Fruit fly (Drosophila melanogaster) whole organism, embryonic: ENCODE data around the gene wrm2.

ENCODE experiments used
- Aef1 ChIP-seq: fragments of 200-800 bp; sonication (Bioruptor generic); IDR thresholded peaks from 3 replicates; pipeline ENCODE4 v1.3.6; 2022; ENCODE audit warnings: missing biosample characterization, missing genetic modification characterization
- BEAF-32 ChIP-seq: fragments of 200-800 bp; sonication (Bioruptor generic); optimal IDR thresholded peaks from 3 replicates; lab custom pipeline; 2017; ENCODE audit warnings: missing biosample characterization, missing genetic modification characterization, mild to moderate bottlenecking, moderate library complexity, missing genetic modification reagents
- Bdp1 ChIP-seq: fragments of 200-800 bp; sonication (Bioruptor generic); optimal IDR thresholded peaks from 3 replicates; lab custom pipeline; 2016; ENCODE audit warnings: missing biosample characterization, missing genetic modification characterization
- CG11504 ChIP-seq: fragments of 200-800 bp; sonication (Bioruptor generic); optimal IDR thresholded peaks from 3 replicates; lab custom pipeline; 2019; ENCODE audit warnings: missing biosample characterization, mild to moderate bottlenecking, missing genetic modification characterization, moderate library complexity
- CG13775 ChIP-seq: fragments of 200-800 bp; sonication (Bioruptor generic); optimal IDR thresholded peaks from 3 replicates; lab custom pipeline; 2017; ENCODE audit warnings: missing biosample characterization, mild to moderate bottlenecking, missing genetic modification characterization
- CG15073 ChIP-seq: fragments of 200-800 bp; sonication (Bioruptor generic); optimal IDR thresholded peaks from 2 replicates; lab custom pipeline; 2016; ENCODE audit warnings: missing biosample characterization, missing genetic modification characterization
- CG15269 ChIP-seq: fragments of 200-800 bp; sonication (Bioruptor generic); optimal IDR thresholded peaks from 2 replicates; lab custom pipeline; 2018; ENCODE audit warnings: missing biosample characterization, mild to moderate bottlenecking, missing genetic modification characterization, moderate library complexity
- CG15601 ChIP-seq: fragments of 200-800 bp; sonication (Bioruptor generic); optimal IDR thresholded peaks from 3 replicates; lab custom pipeline; 2019; ENCODE audit warnings: missing biosample characterization, mild to moderate bottlenecking, missing genetic modification characterization, moderate library complexity
- CG1603 ChIP-seq: fragments of 200-800 bp; sonication (Bioruptor generic); optimal IDR thresholded peaks from 2 replicates; lab custom pipeline; 2019; ENCODE audit warnings: missing biosample characterization, mild to moderate bottlenecking, missing genetic modification characterization, moderate library complexity
- CG16863 ChIP-seq: fragments of 200-800 bp; sonication (Bioruptor generic); optimal IDR thresholded peaks from 3 replicates; lab custom pipeline; 2016; ENCODE audit warnings: missing biosample characterization, missing genetic modification characterization
- CG17829 ChIP-seq: fragments of 200-800 bp; optimal IDR thresholded peaks from 2 replicates; lab custom pipeline; 2019; ENCODE audit warnings: missing biosample characterization, mild to moderate bottlenecking, missing genetic modification characterization, moderate library complexity
- CG1792 ChIP-seq: fragments of 200-800 bp; sonication (Bioruptor generic); optimal IDR thresholded peaks from 2 replicates; lab custom pipeline; 2016; ENCODE audit warnings: missing biosample characterization, missing genetic modification characterization
- CG18599 ChIP-seq: fragments of 200-800 bp; sonication (Bioruptor generic); optimal IDR thresholded peaks from 3 replicates; lab custom pipeline; 2017; ENCODE audit warnings: missing biosample characterization, missing genetic modification characterization, mild to moderate bottlenecking, moderate library complexity, missing genetic modification reagents
- CG30403 ChIP-seq: fragments of 200-800 bp; sonication (Bioruptor generic); optimal IDR thresholded peaks from 3 replicates; lab custom pipeline; 2016; ENCODE audit warnings: missing biosample characterization, missing genetic modification characterization
- CG31224 ChIP-seq: fragments of 200-800 bp; sonication (Bioruptor generic); IDR thresholded peaks from 2 replicates; pipeline ENCODE4 v1.3.6; 2022; ENCODE audit warnings: missing biosample characterization, missing genetic modification characterization
- CG33557 ChIP-seq: fragments of 200-800 bp; sonication (Bioruptor generic); optimal IDR thresholded peaks from 2 replicates; lab custom pipeline; 2019; ENCODE audit warnings: missing biosample characterization, mild to moderate bottlenecking, missing genetic modification characterization, moderate library complexity
- CG3407 ChIP-seq: fragments of 200-800 bp; sonication (Bioruptor generic); optimal IDR thresholded peaks from 2 replicates; lab custom pipeline; 2018; ENCODE audit warnings: missing biosample characterization, mild to moderate bottlenecking, missing genetic modification characterization
- CG3838 ChIP-seq: fragments of 200-800 bp; sonication (Bioruptor generic); optimal IDR thresholded peaks from 3 replicates; lab custom pipeline; 2016; ENCODE audit warnings: missing biosample characterization, missing genetic modification characterization
- CG4360 ChIP-seq: fragments of 200-800 bp; sonication (Bioruptor generic); IDR thresholded peaks from 2 replicates; pipeline ENCODE4 v1.3.6; 2022; ENCODE audit warnings: missing biosample characterization, missing genetic modification characterization
- CG4730 ChIP-seq: fragments of 200-800 bp; sonication (Bioruptor generic); IDR thresholded peaks from 2 replicates; pipeline ENCODE4 v1.3.6; 2022; ENCODE audit warnings: missing biosample characterization, missing genetic modification characterization
- CG6272 ChIP-seq: fragments of 200-800 bp; sonication (Bioruptor generic); IDR thresholded peaks from 2 replicates; pipeline ENCODE4 v1.3.6; 2022; ENCODE audit warnings: missing biosample characterization, missing genetic modification characterization
- CG7839 ChIP-seq: fragments of 200-800 bp; sonication (Bioruptor generic); optimal IDR thresholded peaks from 3 replicates; lab custom pipeline; 2018; ENCODE audit warnings: missing biosample characterization, mild to moderate bottlenecking, missing genetic modification characterization, moderate library complexity
- CG9727 ChIP-seq: fragments of 200-800 bp; sonication (Bioruptor generic); optimal IDR thresholded peaks from 3 replicates; lab custom pipeline; 2017; ENCODE audit warnings: missing biosample characterization, mild to moderate bottlenecking, missing genetic modification characterization
- D ChIP-seq, 2 experiments: fragments of 200-800 bp in 1 of 2; fragments of >200 bp in 1 of 2; sonication (Bioruptor generic) in 1 of 2; optimal IDR thresholded peaks; 2 replicates in 1 of 2; 3 replicates in 1 of 2; lab custom pipeline; 2017; ENCODE audit warnings: mild to moderate bottlenecking in 1 of 2, missing biosample characterization in 1 of 2, missing genetic modification characterization in 1 of 2, missing genetic modification reagents in 1 of 2
- Ets97D ChIP-seq: fragments of 200-800 bp; sonication (Bioruptor generic); optimal IDR thresholded peaks from 3 replicates; lab custom pipeline; 2016; ENCODE audit warnings: missing biosample characterization, missing genetic modification characterization
- Hand ChIP-seq: fragments of 200-800 bp; sonication (Bioruptor generic); optimal IDR thresholded peaks from 2 replicates; lab custom pipeline; 2017; ENCODE audit warnings: mild to moderate bottlenecking, missing biosample characterization, missing genetic modification reagents, missing genetic modification characterization
- HmgZ ChIP-seq: fragments of 200-800 bp; sonication (Bioruptor generic); optimal IDR thresholded peaks from 2 replicates; lab custom pipeline; 2018; ENCODE audit warnings: missing biosample characterization, mild to moderate bottlenecking, missing genetic modification characterization
- Hmr ChIP-seq: fragments of 200-800 bp; sonication (Bioruptor generic); optimal IDR thresholded peaks from 3 replicates; lab custom pipeline; 2017; ENCODE audit warnings: mild to moderate bottlenecking, missing biosample characterization, missing genetic modification reagents, missing genetic modification characterization
- Hmx ChIP-seq: fragments of 200-800 bp; sonication (Bioruptor generic); optimal IDR thresholded peaks from 2 replicates; lab custom pipeline; 2016; ENCODE audit warnings: missing biosample characterization, missing genetic modification characterization
- MBD-R2 ChIP-seq: fragments of 200-800 bp; sonication (Bioruptor generic); IDR thresholded peaks from 2 replicates; pipeline ENCODE4 v1.3.6; 2022; ENCODE audit warnings: missing biosample characterization, missing genetic modification characterization
- Myb ChIP-seq: fragments of 200-800 bp; sonication (Bioruptor generic); optimal IDR thresholded peaks from 2 replicates; lab custom pipeline; 2016; ENCODE audit warnings: missing biosample characterization, missing genetic modification characterization
- Sin3A ChIP-seq: fragments of >200 bp; optimal IDR thresholded peaks from 2 replicates; lab custom pipeline; 2018
- Spps ChIP-seq: fragments of 200-800 bp; sonication (Bioruptor generic); optimal IDR thresholded peaks from 2 replicates; lab custom pipeline; 2018; ENCODE audit warnings: missing biosample characterization, mild to moderate bottlenecking, missing genetic modification characterization
- Sry-β ChIP-seq: fragments of 200-800 bp; sonication (Bioruptor generic); optimal IDR thresholded peaks from 2 replicates; lab custom pipeline; 2018; ENCODE audit warnings: missing biosample characterization, mild to moderate bottlenecking, missing genetic modification characterization, moderate library complexity
- cg ChIP-seq: fragments of 200-800 bp; sonication (Bioruptor generic); optimal IDR thresholded peaks from 3 replicates; lab custom pipeline; 2019; ENCODE audit warnings: missing biosample characterization, mild to moderate bottlenecking, missing genetic modification characterization, moderate library complexity
- dati ChIP-seq: fragments of 200-800 bp; sonication (Bioruptor generic); IDR thresholded peaks from 2 replicates; pipeline ENCODE4 v1.3.6; 2022; ENCODE audit warnings: missing biosample characterization, missing genetic modification characterization
- fru ChIP-seq: fragments of >200 bp; optimal IDR thresholded peaks from 2 replicates; lab custom pipeline; 2017
- gfzf ChIP-seq: fragments of 200-800 bp; sonication (Bioruptor generic); optimal IDR thresholded peaks from 2 replicates; lab custom pipeline; 2016; ENCODE audit warnings: missing biosample characterization, mild to moderate bottlenecking, missing genetic modification characterization, moderate library complexity
- grn ChIP-seq: fragments of 200-800 bp; sonication (Bioruptor generic); optimal IDR thresholded peaks from 3 replicates; lab custom pipeline; 2017; ENCODE audit warnings: missing biosample characterization, missing genetic modification characterization
- h ChIP-seq: fragments of >200 bp; optimal IDR thresholded peaks from 2 replicates; lab custom pipeline; 2017
- hb ChIP-seq: fragments of 200-800 bp; sonication (Bioruptor generic); IDR thresholded peaks from 3 replicates; pipeline ENCODE4 v1.3.6; 2022; ENCODE audit warnings: missing biosample characterization, missing genetic modification characterization; ENCODE audit not compliant: partially characterized antibody
- inv ChIP-seq: fragments of 200-800 bp; sonication (Bioruptor generic); IDR thresholded peaks from 2 replicates; pipeline ENCODE4 v1.3.6; 2022; ENCODE audit warnings: missing biosample characterization, missing genetic modification characterization; ENCODE audit not compliant: partially characterized antibody
- knrl ChIP-seq: fragments of 200-800 bp; sonication (Bioruptor generic); IDR thresholded peaks from 3 replicates; pipeline ENCODE4 v1.3.6; 2022; ENCODE audit warnings: missing biosample characterization, missing genetic modification characterization; ENCODE audit not compliant: partially characterized antibody
- mirr ChIP-seq: fragments of 200-800 bp; sonication (Bioruptor generic); optimal IDR thresholded peaks from 3 replicates; lab custom pipeline; 2018; ENCODE audit warnings: missing biosample characterization, mild to moderate bottlenecking, missing genetic modification characterization
- mld ChIP-seq: fragments of 200-800 bp; sonication (Bioruptor generic); IDR thresholded peaks from 3 replicates; pipeline ENCODE4 v1.3.6; 2022; ENCODE audit warnings: missing biosample characterization, missing genetic modification characterization; ENCODE audit not compliant: partially characterized antibody
- ranshi ChIP-seq: fragments of 200-800 bp; sonication (Bioruptor generic); IDR thresholded peaks from 2 replicates; pipeline ENCODE4 v1.3.6; 2022; ENCODE audit warnings: missing biosample characterization, missing genetic modification characterization
- sob ChIP-seq: fragments of 200-800 bp; sonication (Bioruptor generic); IDR thresholded peaks from 2 replicates; pipeline ENCODE4 v1.3.6; 2022; ENCODE audit warnings: missing biosample characterization, missing genetic modification characterization
- stc ChIP-seq: fragments of 200-800 bp; sonication (Bioruptor generic); IDR thresholded peaks from 2 replicates; pipeline ENCODE4 v1.3.6; 2022; ENCODE audit warnings: missing biosample characterization, missing genetic modification characterization
- usp ChIP-seq: fragments of >200 bp; optimal IDR thresholded peaks from 2 replicates; lab custom pipeline; 2017; ENCODE audit warnings: missing biosample characterization, missing genetic modification characterization
- yki ChIP-seq: fragments of >200 bp; optimal IDR thresholded peaks from 3 replicates; lab custom pipeline; 2018
- zen2 ChIP-seq: fragments of 200-800 bp; sonication (Bioruptor generic); IDR thresholded peaks from 3 replicates; pipeline ENCODE4 v1.3.6; 2022; ENCODE audit warnings: missing biosample characterization, missing genetic modification characterization; ENCODE audit not compliant: partially characterized antibody

Gene wrm2

dm6 chr3L:7323348-7323747, 11.7 kb downstream of the wrm2 start, which contains the start of the genes RhoGEF4 and Rint1 (continued):
- peak; percentile 86 for TF ChIP-seq CG30403 (GFP tag; lab: Kevin White, UChicago)
- TF ChIP-seq CG13775 (GFP tag; lab: Kevin White, UChicago) = peak; percentile 79
- TF ChIP-seq Hmr (GFP tag; lab: Kevin White, UChicago) = peak; percentile 61
- no peak for TF ChIP-seq fru (lab: Kevin White, UChicago)
- peak; percentile 72 for TF ChIP-seq CG7839 (tag; lab: Kevin White, UChicago)
- TF ChIP-seq Myb (GFP tag; lab: Kevin White, UChicago) = peak; percentile 79
- TF ChIP-seq Sin3A = peak; percentile 87
- peak; percentile 82 for TF ChIP-seq Aef1 (GFP tag; lab: Robert Waterston, UW)
- TF ChIP-seq CG1792 = no peak
- peak; percentile 52 for TF ChIP-seq CG31224
- TF ChIP-seq zen2 (GFP tag; lab: Robert Waterston, UW) = no peak
- no peak for TF ChIP-seq CG4360 (GFP tag; lab: Robert Waterston, UW)
- TF ChIP-seq Ets97D (GFP tag; lab: Kevin White, UChicago) = peak; percentile 70
- TF ChIP-seq CG1603 (tag; lab: Kevin White, UChicago) = no peak
- peak; percentile 72 for TF ChIP-seq CG15601
- TF ChIP-seq CG17829 (tag; lab: Kevin White, UChicago) = peak; percentile 82
- TF ChIP-seq CG18599 = peak; percentile 67
- no peak for TF ChIP-seq cg
- TF ChIP-seq Hand (GFP tag; lab: Kevin White, UChicago) = no peak
- TF ChIP-seq Spps (tag; lab: Kevin White, UChicago) = no peak
- TF ChIP-seq mld (GFP tag; lab: Robert Waterston, UW) = no peak
- TF ChIP-seq CG6272 (GFP tag; lab: Robert Waterston, UW) = peak; percentile 73
- peak; percentile 46 for TF ChIP-seq CG33557 (GFP tag; lab: Kevin White, UChicago)
- peak; percentile 45 for TF ChIP-seq BEAF-32 (GFP tag; lab: Kevin White, UChicago)
- peak; percentile 79; the same call in 1 of the 2 replicates for TF ChIP-seq ranshi (GFP tag; lab: Robert Waterston, UW)
- peak; percentile 85 for TF ChIP-seq HmgZ (tag; lab: Kevin White, UChicago)
- TF ChIP-seq D (optimal IDR thresholded peaks at IDR 0.05; lab: Kevin White, UChicago) = no peak
- TF ChIP-seq D (GFP tag; optimal IDR thresholded peaks at IDR 0.05; lab: Kevin White, UChicago) = peak; percentile 41
- peak; percentile 10 for TF ChIP-seq CG3407 (GFP tag; lab: Kevin White, UChicago)
- no peak for TF ChIP-seq CG16863 (GFP tag; lab: Kevin White, UChicago)
- TF ChIP-seq dati (GFP tag; lab: Robert Waterston, UW) = no peak
- peak; percentile 81 for TF ChIP-seq gfzf
- TF ChIP-seq CG9727 (GFP tag; lab: Kevin White, UChicago) = peak; percentile 62
- TF ChIP-seq yki (lab: Kevin White, UChicago) = no peak
- TF ChIP-seq Bdp1 = peak; percentile 37
- no peak for TF ChIP-seq CG15073
- TF ChIP-seq MBD-R2 = peak; percentile 97
- TF ChIP-seq Hmx (GFP tag; lab: Kevin White, UChicago) = no peak
- TF ChIP-seq hb (GFP tag; lab: Robert Waterston, UW) = no peak
- TF ChIP-seq knrl (GFP tag; lab: Robert Waterston, UW) = peak; percentile 38; the same call in 1 of the 3 replicates
- TF ChIP-seq inv (GFP tag; lab: Robert Waterston, UW) = no peak
- no peak for TF ChIP-seq CG15269 (tag; lab: Kevin White, UChicago)
- peak; percentile 5 for TF ChIP-seq Sry-β
- peak; percentile 65; the same call in 1 of the 2 replicates for TF ChIP-seq CG4730 (GFP tag; lab: Robert Waterston, UW)
- no peak for TF ChIP-seq grn (GFP tag; lab: Kevin White, UChicago)
- peak; percentile 16 for TF ChIP-seq CG3838 (GFP tag; lab: Kevin White, UChicago)
- TF ChIP-seq sob (GFP tag; lab: Robert Waterston, UW) = peak; percentile 78
- 0 out of 2 replicates have a peak, but pooled peaks have one; percentile 27 for TF ChIP-seq stc (GFP tag; lab: Robert Waterston, UW)
- TF ChIP-seq CG11504 (tag; lab: Kevin White, UChicago) = no peak
- TF ChIP-seq h = no peak
- TF ChIP-seq usp = no peak
- no peak for TF ChIP-seq mirr
